Fruit fly (Drosophila melanogaster) whole organism: Measurements from ENCODE around the gene Obp19d.

Source experiments
- Dll ChIP-seq: fragments of >200 bp; optimal IDR thresholded peaks from 2 replicates; lab custom pipeline; 2017
- EcR ChIP-seq, 2 experiments: fragments of >200 bp; optimal IDR thresholded peaks; 2 replicates each; lab custom pipeline; 2017; ENCODE audit warnings: missing biosample characterization in 2 of 2, missing genetic modification characterization in 2 of 2, missing genetic modification reagents in 2 of 2
- psq ChIP-seq: fragments of >200 bp; optimal IDR thresholded peaks from 2 replicates; lab custom pipeline; 2017
- usp ChIP-seq: fragments of >200 bp; optimal IDR thresholded peaks from 2 replicates; lab custom pipeline; 2017; ENCODE audit warnings: missing biosample characterization, missing genetic modification characterization, mixed read lengths

DNA sequence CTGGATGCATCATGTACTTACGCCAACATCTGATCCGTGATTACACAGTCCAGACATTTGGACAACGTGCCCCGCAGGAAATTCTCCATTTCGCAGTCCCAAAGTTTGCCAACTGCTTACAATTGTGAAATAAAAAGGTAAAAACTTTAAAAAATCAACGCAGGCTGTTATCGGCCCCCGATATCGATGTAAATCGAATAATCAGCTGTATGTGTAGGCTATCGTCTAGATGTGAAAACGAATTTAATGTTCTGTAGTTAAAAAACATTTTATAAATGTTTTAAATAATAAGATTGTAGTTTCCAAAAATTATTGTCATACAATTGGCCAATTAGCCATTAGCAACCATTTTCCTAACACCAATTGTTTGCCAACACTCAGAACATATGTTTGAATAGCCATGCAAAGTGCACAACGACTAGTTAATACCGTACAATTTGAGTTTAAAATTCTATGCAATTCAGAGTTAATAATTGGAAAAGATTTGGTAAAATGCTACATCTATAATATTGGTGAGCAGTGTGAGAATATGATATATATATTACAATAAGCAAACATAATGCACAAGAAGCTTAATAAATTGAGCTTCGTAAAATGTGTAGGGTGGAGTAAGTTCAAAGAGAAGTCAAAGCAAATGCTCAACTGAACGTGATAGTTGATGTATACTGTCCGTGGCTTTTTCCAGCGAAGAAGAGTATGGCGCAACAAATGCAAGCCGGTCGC, 10.2 kb downstream of the Obp19d start, which contains the start of the genes CG11710 and mal:
- TF ChIP-seq EcR (GFP tag; optimal IDR thresholded peaks at IDR 0.05; lab: Kevin White, UChicago): no peak
- TF ChIP-seq Dll (lab: Kevin White, UChicago): no peak
- no peak for TF ChIP-seq psq (lab: Kevin White, UChicago)
- no peak for TF ChIP-seq usp (GFP tag; lab: Kevin White, UChicago)
